Fruit fly (Drosophila melanogaster) whole organism, embryonic: Measurements from ENCODE around the gene CG31267.

Experiments
- Bdp1 ChIP-seq: fragments of 200-800 bp; sonication (Bioruptor generic); optimal IDR thresholded peaks from 3 replicates; lab custom pipeline; 2016; ENCODE audit warnings: missing biosample characterization, missing genetic modification characterization
- Bgb ChIP-seq: fragments of 200-800 bp; sonication (Bioruptor generic); IDR thresholded peaks from 2 replicates; pipeline ENCODE4 v1.3.6; 2022; ENCODE audit warnings: missing biosample characterization, missing genetic modification characterization; ENCODE audit not compliant: partially characterized antibody
- CG12104 ChIP-seq: fragments of 200-800 bp; sonication (Bioruptor generic); optimal IDR thresholded peaks from 3 replicates; lab custom pipeline; 2016; ENCODE audit warnings: missing biosample characterization, missing genetic modification characterization
- CG12659 ChIP-seq: fragments of 200-800 bp; sonication (Bioruptor generic); optimal IDR thresholded peaks from 3 replicates; lab custom pipeline; 2017; ENCODE audit warnings: mild to moderate bottlenecking, missing biosample characterization, missing genetic modification reagents, missing genetic modification characterization
- CG13287 ChIP-seq: fragments of 200-800 bp; sonication (Bioruptor generic); IDR thresholded peaks from 2 replicates; pipeline ENCODE4 v1.3.6; 2022; ENCODE audit warnings: missing biosample characterization, missing genetic modification characterization; ENCODE audit not compliant: partially characterized antibody
- CG14710 ChIP-seq: fragments of 200-800 bp; sonication (Bioruptor generic); optimal IDR thresholded peaks from 3 replicates; lab custom pipeline; 2019; ENCODE audit warnings: missing biosample characterization, mild to moderate bottlenecking, missing genetic modification characterization, moderate library complexity
- CG14965 ChIP-seq: fragments of 200-800 bp; sonication (Bioruptor generic); optimal IDR thresholded peaks from 2 replicates; lab custom pipeline; 2016; ENCODE audit warnings: missing biosample characterization, missing genetic modification characterization, borderline replicate concordance
- CG16813 ChIP-seq: fragments of 200-800 bp; sonication (Bioruptor generic); IDR thresholded peaks from 3 replicates; pipeline ENCODE4 v1.3.6; 2022; ENCODE audit warnings: missing biosample characterization, missing genetic modification characterization; ENCODE audit not compliant: partially characterized antibody
- CG2116 ChIP-seq: fragments of 200-800 bp; sonication (Bioruptor generic); optimal IDR thresholded peaks from 3 replicates; lab custom pipeline; 2018; ENCODE audit warnings: missing biosample characterization, mild to moderate bottlenecking, missing genetic modification characterization
- CG30403 ChIP-seq: fragments of 200-800 bp; sonication (Bioruptor generic); optimal IDR thresholded peaks from 3 replicates; lab custom pipeline; 2016; ENCODE audit warnings: missing biosample characterization, missing genetic modification characterization
- CG34422 ChIP-seq: fragments of 200-800 bp; sonication (Bioruptor generic); IDR thresholded peaks from 3 replicates; pipeline ENCODE4 v1.3.6; 2022; ENCODE audit warnings: missing biosample characterization, missing genetic modification characterization
- CG3995 ChIP-seq: fragments of 200-800 bp; sonication (Bioruptor generic); optimal IDR thresholded peaks from 3 replicates; lab custom pipeline; 2016; ENCODE audit warnings: missing biosample characterization, missing genetic modification characterization
- CG42726 ChIP-seq: fragments of 200-800 bp; sonication (Bioruptor generic); IDR thresholded peaks from 2 replicates; pipeline ENCODE4 v1.3.6; 2022; ENCODE audit warnings: missing biosample characterization, missing genetic modification characterization; ENCODE audit not compliant: partially characterized antibody
- CG4424 ChIP-seq: fragments of 200-800 bp; sonication (Bioruptor generic); optimal IDR thresholded peaks from 3 replicates; lab custom pipeline; 2016; ENCODE audit warnings: missing biosample characterization, missing genetic modification characterization
- CG4617 ChIP-seq: fragments of 200-800 bp; sonication (Bioruptor generic); optimal IDR thresholded peaks from 3 replicates; lab custom pipeline; 2016; ENCODE audit warnings: missing biosample characterization, missing genetic modification characterization, borderline replicate concordance
- CG7372 ChIP-seq: fragments of 200-800 bp; sonication (Bioruptor generic); IDR thresholded peaks from 2 replicates; pipeline ENCODE4 v1.3.6; 2022; ENCODE audit warnings: missing biosample characterization, missing genetic modification characterization
- CG7556 ChIP-seq: fragments of 200-800 bp; sonication (Bioruptor generic); optimal IDR thresholded peaks from 2 replicates; lab custom pipeline; 2017; ENCODE audit warnings: missing biosample characterization, mild to moderate bottlenecking, missing genetic modification characterization
- CG7745 ChIP-seq: fragments of 200-800 bp; sonication (Bioruptor generic); optimal IDR thresholded peaks from 2 replicates; lab custom pipeline; 2018; ENCODE audit warnings: missing biosample characterization, mild to moderate bottlenecking, missing genetic modification characterization, moderate library complexity
- CG8924 ChIP-seq: fragments of 200-800 bp; optimal IDR thresholded peaks from 3 replicates; lab custom pipeline; 2019; ENCODE audit warnings: missing biosample characterization, mild to moderate bottlenecking, missing genetic modification characterization, moderate library complexity
- CG9932 ChIP-seq: fragments of 200-800 bp; sonication (Bioruptor generic); IDR thresholded peaks from 2 replicates; pipeline ENCODE4 v1.3.6; 2022; ENCODE audit warnings: missing biosample characterization, missing genetic modification characterization
- Camta ChIP-seq: fragments of 200-800 bp; sonication (Bioruptor generic); optimal IDR thresholded peaks from 2 replicates; lab custom pipeline; 2016; ENCODE audit warnings: missing biosample characterization, missing genetic modification characterization
- Doc3 ChIP-seq: fragments of 200-800 bp; sonication (Bioruptor generic); IDR thresholded peaks from 3 replicates; pipeline ENCODE4 v1.3.6; 2022; ENCODE audit warnings: missing biosample characterization, missing genetic modification characterization; ENCODE audit not compliant: partially characterized antibody
- Dref ChIP-seq: fragments of 200-800 bp; sonication (Bioruptor generic); IDR thresholded peaks from 2 replicates; pipeline ENCODE4 v1.3.6; 2022; ENCODE audit warnings: missing biosample characterization, missing genetic modification characterization
- Eip74EF ChIP-seq, 2 experiments: fragments of 200-800 bp in 1 of 2; fragments of >200 bp in 1 of 2; sonication (Bioruptor generic) in 1 of 2; optimal IDR thresholded peaks; 2 replicates each; lab custom pipeline; 2017 to 2019; ENCODE audit warnings: missing biosample characterization in 2 of 2, missing genetic modification characterization in 2 of 2, mild to moderate bottlenecking in 1 of 2, moderate library complexity in 1 of 2
- Ets97D ChIP-seq: fragments of 200-800 bp; sonication (Bioruptor generic); optimal IDR thresholded peaks from 3 replicates; lab custom pipeline; 2016; ENCODE audit warnings: missing biosample characterization, missing genetic modification characterization
- HLH4C ChIP-seq: fragments of 200-800 bp; sonication (Bioruptor generic); IDR thresholded peaks from 3 replicates; pipeline ENCODE4 v1.3.6; 2022; ENCODE audit warnings: missing biosample characterization, missing genetic modification characterization; ENCODE audit not compliant: partially characterized antibody
- HLH54F ChIP-seq: fragments of 200-800 bp; sonication (Bioruptor generic); optimal IDR thresholded peaks from 3 replicates; lab custom pipeline; 2016; ENCODE audit warnings: missing biosample characterization, missing genetic modification characterization
- Jarid2 ChIP-seq: fragments of 200-800 bp; sonication (Bioruptor generic); optimal IDR thresholded peaks from 3 replicates; lab custom pipeline; 2017; ENCODE audit warnings: mild to moderate bottlenecking, missing biosample characterization, missing genetic modification reagents, missing genetic modification characterization
- MESR4 ChIP-seq: fragments of 200-800 bp; sonication (Bioruptor generic); optimal IDR thresholded peaks from 2 replicates; lab custom pipeline; 2018; ENCODE audit warnings: missing biosample characterization, mild to moderate bottlenecking, missing genetic modification characterization, moderate library complexity
- Nf-YA ChIP-seq: fragments of 200-800 bp; sonication (Bioruptor generic); IDR thresholded peaks from 2 replicates; pipeline ENCODE4 v1.3.6; 2022; ENCODE audit warnings: missing biosample characterization, missing genetic modification characterization
- Rfx ChIP-seq: fragments of 200-800 bp; sonication (Bioruptor generic); IDR thresholded peaks from 2 replicates; pipeline ENCODE4 v1.3.6; 2022; ENCODE audit warnings: missing biosample characterization, missing genetic modification characterization
- Sox100B ChIP-seq: fragments of 200-800 bp; sonication (Bioruptor generic); optimal IDR thresholded peaks from 3 replicates; lab custom pipeline; 2018; ENCODE audit warnings: missing biosample characterization, mild to moderate bottlenecking, missing genetic modification characterization
- Sry-δ ChIP-seq: fragments of 200-800 bp; sonication (Bioruptor generic); optimal IDR thresholded peaks from 2 replicates; lab custom pipeline; 2016; ENCODE audit warnings: missing biosample characterization, missing genetic modification characterization
- amos ChIP-seq: fragments of 200-800 bp; sonication (Bioruptor generic); IDR thresholded peaks from 2 replicates; pipeline ENCODE4 v1.3.6; 2022; ENCODE audit warnings: missing biosample characterization, missing genetic modification characterization; ENCODE audit not compliant: partially characterized antibody
- br ChIP-seq: fragments of >200 bp; optimal IDR thresholded peaks from 2 replicates; lab custom pipeline; 2017
- chif ChIP-seq, 2 experiments: fragments of 200-800 bp; sonication (Bioruptor generic); optimal IDR thresholded peaks; 3 replicates each; lab custom pipeline; 2016; ENCODE audit warnings: missing biosample characterization in 2 of 2, missing genetic modification characterization in 2 of 2
- chinmo ChIP-seq: fragments of 200-800 bp; sonication (Bioruptor generic); IDR thresholded peaks from 4 replicates; pipeline ENCODE4 v1.3.6; 2022; ENCODE audit warnings: missing biosample characterization, missing genetic modification characterization; ENCODE audit not compliant: partially characterized antibody
- dm ChIP-seq: fragments of 200-800 bp; sonication (Bioruptor generic); optimal IDR thresholded peaks from 3 replicates; lab custom pipeline; 2016; ENCODE audit warnings: missing biosample characterization, missing genetic modification characterization
- dmrt11E ChIP-seq: fragments of 200-800 bp; sonication (Bioruptor generic); optimal IDR thresholded peaks from 3 replicates; lab custom pipeline; 2018; ENCODE audit warnings: missing biosample characterization, mild to moderate bottlenecking, missing genetic modification characterization, moderate library complexity
- dpn ChIP-seq, 2 experiments: fragments of 200-800 bp; sonication (Bioruptor generic); optimal IDR thresholded peaks; 3 replicates each; lab custom pipeline; 2016; ENCODE audit warnings: missing biosample characterization in 2 of 2, missing genetic modification characterization in 2 of 2
- eve ChIP-seq, 2 experiments: fragments of >200 bp; optimal IDR thresholded peaks; 2 replicates each; lab custom pipeline; 2017; ENCODE audit warnings: missing biosample characterization in 2 of 2, missing genetic modification characterization in 2 of 2
- lilli ChIP-seq: fragments of 200-800 bp; sonication (Bioruptor generic); optimal IDR thresholded peaks from 3 replicates; lab custom pipeline; 2016; ENCODE audit warnings: missing biosample characterization, missing genetic modification characterization
- row ChIP-seq: fragments of 200-800 bp; sonication (Bioruptor generic); IDR thresholded peaks from 3 replicates; pipeline ENCODE4 v1.3.6; 2022; ENCODE audit warnings: missing biosample characterization, missing genetic modification characterization
- sens ChIP-seq: fragments of 200-800 bp; sonication (Bioruptor generic); peaks from one replicate; lab custom pipeline; 2016; ENCODE audit warnings: missing biosample characterization, missing genetic modification characterization
- stwl ChIP-seq: fragments of 200-800 bp; sonication (Bioruptor generic); optimal IDR thresholded peaks from 3 replicates; lab custom pipeline; 2018; ENCODE audit warnings: missing biosample characterization, mild to moderate bottlenecking, missing genetic modification characterization, moderate library complexity
- vnd ChIP-seq: fragments of 200-800 bp; sonication (Bioruptor generic); IDR thresholded peaks from 3 replicates; pipeline ENCODE4 v1.3.6; 2022; ENCODE audit warnings: missing biosample characterization, missing genetic modification characterization; ENCODE audit not compliant: partially characterized antibody
- zen2 ChIP-seq: fragments of 200-800 bp; sonication (Bioruptor generic); IDR thresholded peaks from 3 replicates; pipeline ENCODE4 v1.3.6; 2022; ENCODE audit warnings: missing biosample characterization, missing genetic modification characterization; ENCODE audit not compliant: partially characterized antibody
- zfh1 ChIP-seq: fragments of 200-800 bp; sonication (Bioruptor generic); IDR thresholded peaks from 3 replicates; pipeline ENCODE4 v1.3.6; 2022; ENCODE audit warnings: missing biosample characterization, missing genetic modification characterization

Gene CG31267

DNA sequence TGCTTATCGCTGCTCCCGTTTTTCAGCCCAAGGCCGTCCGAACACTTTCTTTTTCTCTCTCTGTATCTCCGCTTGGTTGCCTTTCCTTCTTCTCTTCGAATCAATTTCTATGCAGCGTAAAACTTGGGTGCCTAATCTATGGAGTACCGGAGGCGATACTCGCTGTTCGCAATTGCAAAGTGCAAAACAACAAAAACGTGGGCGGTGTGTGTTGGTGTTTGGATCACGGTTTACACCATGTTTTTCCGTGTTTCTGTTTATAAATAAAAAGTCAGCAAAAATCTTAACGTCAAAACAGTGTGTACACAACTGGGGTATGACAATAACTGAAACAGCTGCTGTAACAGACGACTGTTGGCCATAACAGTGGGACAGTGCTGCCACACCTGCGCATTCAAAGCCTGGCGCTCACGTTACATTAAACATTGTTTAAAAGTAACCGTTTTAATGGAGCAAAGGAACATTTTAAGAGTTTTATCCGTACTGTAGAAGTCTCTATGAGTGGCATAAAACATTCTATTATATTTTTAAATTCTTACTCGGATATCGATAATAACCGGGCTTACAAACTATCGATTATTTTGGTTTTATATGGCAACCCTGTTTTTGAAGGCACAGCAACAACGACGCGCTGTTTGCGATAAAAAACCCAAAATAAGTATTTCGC is 15.2 kb downstream of the CG31267 start, which contains the start of the genes m-cup and Det (continued):
- peak; percentile 9 for TF ChIP-seq CG8924 (tag; lab: Kevin White, UChicago)
- TF ChIP-seq CG2116 (GFP tag; lab: Kevin White, UChicago) = peak; percentile 86
- TF ChIP-seq Bdp1 (GFP tag; lab: Kevin White, UChicago) = no peak
- TF ChIP-seq Rfx (GFP tag; lab: Robert Waterston, UW) = no peak
- peak; percentile 50 for TF ChIP-seq Ets97D (GFP tag; lab: Kevin White, UChicago)
- peak; percentile 26 for TF ChIP-seq CG12659 (GFP tag; lab: Kevin White, UChicago)
- no peak for TF ChIP-seq br (lab: Kevin White, UChicago)
- TF ChIP-seq Sry-δ (GFP tag; lab: Kevin White, UChicago) = peak; percentile 69
- no peak for TF ChIP-seq CG42726 (GFP tag; lab: Robert Waterston, UW)
- peak; percentile 36 for TF ChIP-seq lilli (GFP tag; lab: Kevin White, UChicago)
- TF ChIP-seq Eip74EF (GFP tag; optimal IDR thresholded peaks at IDR 0.05; lab: Kevin White, UChicago) = no peak
- no peak for TF ChIP-seq CG7745 (tag; lab: Kevin White, UChicago)
- TF ChIP-seq Dref (GFP tag; lab: Robert Waterston, UW) = peak; percentile 69
- no peak for TF ChIP-seq eve (GFP tag; optimal IDR thresholded peaks at IDR 0.05; lab: Kevin White, UChicago)
- TF ChIP-seq CG14710 (tag; lab: Kevin White, UChicago) = peak; percentile 100
- TF ChIP-seq CG3995 (GFP tag; lab: Kevin White, UChicago) = peak; percentile 49
- no peak for TF ChIP-seq chinmo (GFP tag; lab: Robert Waterston, UW)
- TF ChIP-seq CG13287 = peak; percentile 84
- TF ChIP-seq CG34422 (GFP tag; lab: Robert Waterston, UW) = peak; percentile 51; the same call in 1 of the 3 replicates
- TF ChIP-seq chif (GFP tag; optimal IDR thresholded peaks at IDR 0.05; lab: Kevin White, UChicago) = peak in 1 of 2 experiments; percentile 27
- peak; percentile 31 for TF ChIP-seq Jarid2 (GFP tag; lab: Kevin White, UChicago)
- peak; percentile 83 for TF ChIP-seq stwl (tag; lab: Kevin White, UChicago)
- TF ChIP-seq CG14965 (GFP tag; lab: Kevin White, UChicago) = no peak
- peak; percentile 69 for TF ChIP-seq amos
- no peak for TF ChIP-seq Nf-YA (GFP tag; lab: Robert Waterston, UW)
- TF ChIP-seq CG4424 (GFP tag; lab: Kevin White, UChicago) = peak; percentile 8
- TF ChIP-seq HLH54F (GFP tag; lab: Kevin White, UChicago) = peak; percentile 1
- peak; percentile 23 for TF ChIP-seq CG12104 (GFP tag; lab: Kevin White, UChicago)
- TF ChIP-seq Camta = peak; percentile 11
- TF ChIP-seq zen2 = peak; percentile 26; the same call in 1 of the 3 replicates
- peak; percentile 79 for TF ChIP-seq CG16813 (GFP tag; lab: Robert Waterston, UW)
- TF ChIP-seq dpn (GFP tag; optimal IDR thresholded peaks at IDR 0.05; lab: Kevin White, UChicago) = peak in 1 of 2 experiments; percentile 18
- TF ChIP-seq Doc3 (GFP tag; lab: Robert Waterston, UW) = peak; percentile 69
- TF ChIP-seq row (GFP tag; lab: Robert Waterston, UW) = peak; percentile 51
- no peak for TF ChIP-seq Sox100B (GFP tag; lab: Kevin White, UChicago)
- TF ChIP-seq dmrt11E (tag; lab: Kevin White, UChicago) = no peak
- peak; percentile 88 for TF ChIP-seq sens (GFP tag; lab: Kevin White, UChicago)
- no peak for TF ChIP-seq CG7556 (GFP tag; lab: Kevin White, UChicago)
- peak; percentile 75 for TF ChIP-seq MESR4
- no peak for TF ChIP-seq zfh1 (GFP tag; lab: Robert Waterston, UW)
- TF ChIP-seq CG7372 (GFP tag; lab: Robert Waterston, UW) = no peak
- peak; percentile 2 for TF ChIP-seq CG30403 (GFP tag; lab: Kevin White, UChicago)
- TF ChIP-seq vnd = peak; percentile 73
- peak; percentile 44 for TF ChIP-seq CG4617 (GFP tag; lab: Kevin White, UChicago)
- peak; percentile 60; the same call in 1 of the 3 replicates for TF ChIP-seq HLH4C (GFP tag; lab: Robert Waterston, UW)
- TF ChIP-seq Bgb (GFP tag; lab: Robert Waterston, UW) = peak; percentile 64
- 0 out of 2 replicates have a peak, but pooled peaks have one; percentile 12 for TF ChIP-seq CG9932 (GFP tag; lab: Robert Waterston, UW)
- TF ChIP-seq dm (GFP tag; lab: Kevin White, UChicago) = no peak
